Worm (Caenorhabditis elegans) whole organism, L1 larva: ENCODE measurements around the gene R07B7.12.
A peak's percentile ranks its signal among the peaks of the same experiment; 100 is the strongest.

Experiments used
- C04F5.9 ChIP-seq: sonication (generic microtip); optimal IDR thresholded peaks from 2 replicates; lab custom pipeline; 2016; ENCODE audit warnings: missing genetic modification characterization, missing compliant biosample characterization
- C34B4.2 ChIP-seq: sonication (generic microtip); optimal IDR thresholded peaks from 2 replicates; lab custom pipeline; 2017; ENCODE audit warnings: mild to moderate bottlenecking, missing genetic modification characterization, missing compliant biosample characterization
- aha-1 ChIP-seq: fragments of 150-350 bp; optimal IDR thresholded peaks from 2 replicates; lab custom pipeline; 2014; ENCODE audit warnings: missing biosample characterization, missing genetic modification characterization
- ceh-8 ChIP-seq: fragments of 200-800 bp; sonication (Bioruptor generic); optimal IDR thresholded peaks from 2 replicates; lab custom pipeline; 2018; ENCODE audit warnings: mild to moderate bottlenecking, missing genetic modification characterization, moderate library complexity, missing compliant biosample characterization
- ceh-88 ChIP-seq: fragments of 200-800 bp; sonication (Bioruptor generic); IDR thresholded peaks from 2 replicates; pipeline ENCODE4 v1.3.6; 2022; ENCODE audit warnings: missing genetic modification characterization, missing compliant biosample characterization
- ceh-90 ChIP-seq: sonication (generic microtip); optimal IDR thresholded peaks from 2 replicates; lab custom pipeline; 2016; ENCODE audit warnings: missing genetic modification characterization, missing compliant biosample characterization
- dsc-1 ChIP-seq: sonication (generic microtip); optimal IDR thresholded peaks from 2 replicates; lab custom pipeline; 2016; ENCODE audit warnings: mild to moderate bottlenecking, missing genetic modification characterization, missing compliant biosample characterization
- efl-1 ChIP-seq, 4 experiments: fragments of 150-350 bp; optimal IDR thresholded peaks in 3 of 4; peaks in 1 of 4; 1 replicate in 1 of 4; 2 replicates in 3 of 4; lab custom pipeline; 2014; ENCODE audit warnings: missing biosample characterization in 2 of 4, missing genetic modification characterization in 2 of 4, missing genetic modification reagents in 2 of 4
- egl-13 ChIP-seq: sonication (generic microtip); optimal IDR thresholded peaks from 2 replicates; lab custom pipeline; 2016; ENCODE audit warnings: missing genotype, missing genetic modification reagents, missing genetic modification characterization, missing compliant biosample characterization
- egl-27 ChIP-seq, 2 experiments: fragments of 150-350 bp in 1 of 2; sonication (generic microtip); optimal IDR thresholded peaks; 3 replicates each; lab custom pipeline; 2017 to 2018; ENCODE audit warnings: missing biosample characterization in 2 of 2, missing genetic modification characterization in 2 of 2, missing genetic modification reagents in 2 of 2
- elt-2 ChIP-seq: sonication (generic microtip); optimal IDR thresholded peaks from 2 replicates; lab custom pipeline; 2016; ENCODE audit warnings: missing genetic modification characterization, mild to moderate bottlenecking, inconsistent platforms, missing compliant biosample characterization, missing genetic modification reagents
- elt-3 ChIP-seq, 6 experiments: fragments of 150-350 bp in 1 of 6; sonication (generic microtip); optimal IDR thresholded peaks; 2 replicates each; lab custom pipeline; 2017 to 2018; ENCODE audit warnings: missing biosample characterization in 6 of 6, missing genetic modification characterization in 6 of 6, inconsistent platforms in 1 of 6
- fkh-4 ChIP-seq: sonication (generic microtip); optimal IDR thresholded peaks from 2 replicates; lab custom pipeline; 2016; ENCODE audit warnings: missing compliant biosample characterization, missing genetic modification characterization, borderline replicate concordance
- fos-1 ChIP-seq: fragments of 150-350 bp; optimal IDR thresholded peaks from 2 replicates; lab custom pipeline; 2014; ENCODE audit warnings: missing biosample characterization, missing genetic modification characterization
- grh-1 ChIP-seq: fragments of 200-800 bp; sonication (Bioruptor generic); IDR thresholded peaks from 2 replicates; pipeline ENCODE4 v1.3.6; 2022; ENCODE audit warnings: missing genetic modification reagents, missing genetic modification characterization, missing compliant biosample characterization
- hlh-17 ChIP-seq: fragments of 200-800 bp; sonication (Bioruptor generic); optimal IDR thresholded peaks from 2 replicates; lab custom pipeline; 2018; ENCODE audit warnings: missing genetic modification characterization, mild to moderate bottlenecking, missing compliant biosample characterization, moderate library complexity, borderline replicate concordance
- hlh-4 ChIP-seq: sonication (generic microtip); optimal IDR thresholded peaks from 2 replicates; lab custom pipeline; 2016; ENCODE audit warnings: mild to moderate bottlenecking, missing genetic modification characterization, missing compliant biosample characterization
- hpl-2 ChIP-seq: fragments of 150-350 bp; optimal IDR thresholded peaks from 2 replicates; lab custom pipeline; 2014; ENCODE audit warnings: missing biosample characterization, missing genetic modification reagents, missing genetic modification characterization
- isw-1 ChIP-seq: fragments of 200-800 bp; sonication (Bioruptor generic); IDR thresholded peaks from 2 replicates; pipeline ENCODE4 v1.3.6; 2022; ENCODE audit warnings: missing genetic modification characterization, missing compliant biosample characterization
- lin-13 ChIP-seq: fragments of 150-350 bp; optimal IDR thresholded peaks from 2 replicates; lab custom pipeline; 2014; ENCODE audit warnings: missing biosample characterization, missing genetic modification reagents, missing genetic modification characterization
- lin-15B ChIP-seq: fragments of 150-350 bp; sonication (generic microtip); optimal IDR thresholded peaks from 3 replicates; lab custom pipeline; 2014; ENCODE audit warnings: missing biosample characterization, missing genetic modification characterization
- lin-35 ChIP-seq, 2 experiments: fragments of 150-350 bp; optimal IDR thresholded peaks; 2 replicates each; lab custom pipeline; 2014; ENCODE audit warnings: missing biosample characterization in 2 of 2, missing genetic modification characterization in 2 of 2, missing genetic modification reagents in 2 of 2
- mdl-1 ChIP-seq, 2 experiments: fragments of 150-350 bp; optimal IDR thresholded peaks; 2 replicates each; lab custom pipeline; 2014 to 2017; ENCODE audit warnings: missing biosample characterization in 2 of 2, missing genetic modification characterization in 2 of 2, inconsistent platforms in 1 of 2
- nhr-20 ChIP-seq: sonication (generic microtip); optimal IDR thresholded peaks from 2 replicates; lab custom pipeline; 2016; ENCODE audit warnings: mild to moderate bottlenecking, missing genetic modification characterization, missing compliant biosample characterization
- nhr-71 ChIP-seq: sonication (generic microtip); optimal IDR thresholded peaks from 2 replicates; lab custom pipeline; 2016; ENCODE audit warnings: mild to moderate bottlenecking, missing genetic modification characterization, moderate library complexity, missing compliant biosample characterization
- nhr-76 ChIP-seq: sonication (generic microtip); optimal IDR thresholded peaks from 2 replicates; lab custom pipeline; 2017; ENCODE audit warnings: missing biosample characterization, missing genetic modification characterization
- nhr-77 ChIP-seq: fragments of 150-350 bp; optimal IDR thresholded peaks from 2 replicates; lab custom pipeline; 2014; ENCODE audit warnings: missing biosample characterization, missing genetic modification characterization
- pax-3 ChIP-seq: fragments of 200-800 bp; sonication (Bioruptor generic); optimal IDR thresholded peaks from 2 replicates; lab custom pipeline; 2018; ENCODE audit warnings: mild to moderate bottlenecking, missing genetic modification characterization, moderate library complexity, missing compliant biosample characterization
- pqm-1 ChIP-seq: sonication (generic microtip); optimal IDR thresholded peaks from 3 replicates; lab custom pipeline; 2017; ENCODE audit warnings: missing biosample characterization, missing genetic modification characterization
- skn-1 ChIP-seq: fragments of 150-350 bp; optimal IDR thresholded peaks from 2 replicates; lab custom pipeline; 2014; ENCODE audit warnings: missing biosample characterization, missing genetic modification characterization
- snpc-4 ChIP-seq: fragments of 150-350 bp; optimal IDR thresholded peaks from 2 replicates; lab custom pipeline; 2014; ENCODE audit warnings: missing biosample characterization, missing genetic modification characterization
- snu-23 ChIP-seq: sonication (generic microtip); optimal IDR thresholded peaks from 2 replicates; lab custom pipeline; 2016; ENCODE audit warnings: missing genetic modification characterization, missing compliant biosample characterization
- sox-4 ChIP-seq: sonication (generic microtip); optimal IDR thresholded peaks from 2 replicates; lab custom pipeline; 2016; ENCODE audit warnings: missing genetic modification characterization, missing compliant biosample characterization
- sptf-1 ChIP-seq: fragments of 150-350 bp; optimal IDR thresholded peaks from 2 replicates; lab custom pipeline; 2014; ENCODE audit warnings: missing biosample characterization, missing genetic modification characterization
- sup-37 ChIP-seq: fragments of 200-800 bp; sonication (Bioruptor generic); optimal IDR thresholded peaks from 2 replicates; lab custom pipeline; 2018; ENCODE audit warnings: mild to moderate bottlenecking, missing genetic modification characterization, missing compliant biosample characterization
- tbx-2 ChIP-seq: sonication (generic microtip); optimal IDR thresholded peaks from 2 replicates; lab custom pipeline; 2016; ENCODE audit warnings: missing genetic modification characterization, missing compliant biosample characterization
- tlp-1 ChIP-seq: fragments of 150-350 bp; optimal IDR thresholded peaks from 2 replicates; lab custom pipeline; 2014; ENCODE audit warnings: missing biosample characterization, missing genetic modification characterization
- unc-130 ChIP-seq: fragments of 150-350 bp; optimal IDR thresholded peaks from 2 replicates; lab custom pipeline; 2017; ENCODE audit warnings: missing biosample characterization, missing genetic modification characterization, inconsistent platforms
- unc-30 ChIP-seq: sonication (generic microtip); optimal IDR thresholded peaks from 2 replicates; lab custom pipeline; 2017; ENCODE audit warnings: missing biosample characterization, missing genetic modification characterization
- unc-62 ChIP-seq: fragments of 150-350 bp; optimal IDR thresholded peaks from 2 replicates; lab custom pipeline; 2014; ENCODE audit warnings: missing biosample characterization, missing genetic modification reagents, missing genetic modification characterization
- vab-15 ChIP-seq: sonication (generic microtip); optimal IDR thresholded peaks from 2 replicates; lab custom pipeline; 2017; ENCODE audit warnings: missing genotype, mild to moderate bottlenecking, missing genetic modification characterization, missing compliant biosample characterization
- xbp-1 ChIP-seq: sonication (generic microtip); optimal IDR thresholded peaks from 2 replicates; lab custom pipeline; 2016; ENCODE audit warnings: missing genetic modification characterization, missing compliant biosample characterization
- zip-4 ChIP-seq: fragments of 200-800 bp; sonication (Bioruptor generic); optimal IDR thresholded peaks from 2 replicates; lab custom pipeline; 2018; ENCODE audit warnings: mild to moderate bottlenecking, missing genetic modification characterization, moderate library complexity, missing compliant biosample characterization
- ztf-4 ChIP-seq: fragments of 150-350 bp; optimal IDR thresholded peaks from 2 replicates; lab custom pipeline; 2014; ENCODE audit warnings: missing biosample characterization, missing genetic modification characterization

Gene R07B7.12

ce11 chrV:12114693-12115092 is 25.8 kb downstream of the R07B7.12 start, which contains the start of gene spin-1:
spin-1 (plus strand) TSS chrV:12114993.
- TF ChIP-seq sup-37 (GFP tag; lab: Kevin White, UChicago) (no peak), nhr-76 (tag; lab: Kevin White, UChicago) (no peak), egl-27 (tag; optimal IDR thresholded peaks at IDR 0.05; lab: Kevin White, UChicago) (no peak), hlh-17 (GFP tag; lab: Kevin White, UChicago) (no peak), fos-1 (no peak), nhr-20 (tag; lab: Kevin White, UChicago) (no peak), ceh-88 (GFP tag; lab: Robert Waterston, UW) (no peak), unc-130 (tag; lab: Kevin White, UChicago) (no peak), pax-3 (tag; lab: Kevin White, UChicago) (no peak), sptf-1 (tag; lab: Kevin White, UChicago) (no peak), nhr-77 (tag; lab: Kevin White, UChicago) (no peak), xbp-1 (tag; lab: Kevin White, UChicago) (no peak), vab-15 (tag; lab: Kevin White, UChicago) (no peak), hlh-4 (no peak), snpc-4 (tag; lab: Kevin White, UChicago) (no peak), snu-23 (no peak), unc-62 (GFP tag; lab: Kevin White, UChicago) (no peak), mdl-1 (tag; optimal IDR thresholded peaks at IDR 0.05; lab: Kevin White, UChicago) (no peak), C34B4.2 (no peak), nhr-71 (no peak)

- peak; percentile 6 for TF ChIP-seq nhr-20 (tag; lab: Kevin White, UChicago)
- peak; percentile 1 for TF ChIP-seq elt-2 (tag; lab: Kevin White, UChicago)
- TF ChIP-seq isw-1 (GFP tag; lab: Robert Waterston, UW) = no peak
- peak; percentile 7 for TF ChIP-seq nhr-71
Observed at ce11 chrV:12115150-12115549, 26.3 kb downstream of the R07B7.12 start.

- TF ChIP-seq sox-4 (tag; lab: Kevin White, UChicago) (no peak), aha-1 (tag; lab: Kevin White, UChicago) (no peak), efl-1 (optimal IDR thresholded peaks at IDR 0.05; lab: Kevin White, UChicago) (no peak), efl-1 (GFP tag; optimal IDR thresholded peaks at IDR 0.05 in 1 of 2; lab: Kevin White, UChicago) (no peak), dsc-1 (tag; lab: Kevin White, UChicago) (no peak), fkh-4 (tag; lab: Kevin White, UChicago) (no peak), skn-1 (tag; lab: Kevin White, UChicago) (no peak), C04F5.9 (tag; lab: Kevin White, UChicago) (no peak), lin-13 (GFP tag; lab: Kevin White, UChicago) (no peak), ceh-8 (GFP tag; lab: Kevin White, UChicago) (no peak), snu-23 (no peak), zip-4 (GFP tag; lab: Kevin White, UChicago) (no peak), egl-27 (tag; optimal IDR thresholded peaks at IDR 0.05; lab: Kevin White, UChicago) (no peak), elt-2 (tag; lab: Kevin White, UChicago) (no peak), lin-15B (no peak), ztf-4 (tag; lab: Kevin White, UChicago) (no peak), nhr-76 (tag; lab: Kevin White, UChicago) (no peak)
Observed at ce11 chrV:12117567-12118053, 28.7 kb downstream of the R07B7.12 start, which contains the start of gene C13C4.8. C13C4.8 (plus strand) TSS chrV:12118003.

DNA sequence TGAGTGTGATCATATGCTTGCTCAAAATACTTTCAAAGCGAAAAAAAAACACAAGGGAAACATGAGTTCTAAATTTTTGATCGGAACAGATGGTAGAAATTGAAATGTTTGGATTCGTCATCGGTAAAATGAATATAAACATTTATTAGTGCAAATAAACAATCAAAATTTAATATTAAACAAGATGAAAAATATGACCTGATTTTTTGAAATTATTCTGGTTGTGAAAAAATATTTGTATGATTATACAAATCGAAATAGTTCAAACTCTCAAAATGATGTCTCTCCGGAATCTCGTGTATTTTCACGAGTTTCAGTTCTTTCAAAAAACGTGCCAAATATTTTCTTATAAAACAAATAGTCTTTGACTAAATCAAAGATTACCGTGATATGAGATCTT is 31.5 kb downstream of the R07B7.12 start, which contains the start of gene C13C4.7:
TSS of gene C13C4.7 (minus strand) at position 101 of the 400 bp plus-strand sequence.
- TF ChIP-seq ceh-90 (tag; lab: Kevin White, UChicago) = no peak
- TF ChIP-seq egl-13 (tag; lab: Kevin White, UChicago) = no peak
- no peak for TF ChIP-seq snpc-4 (tag; lab: Kevin White, UChicago)
- TF ChIP-seq hpl-2 (GFP tag; lab: Kevin White, UChicago) = no peak
- TF ChIP-seq skn-1 (tag; lab: Kevin White, UChicago) = no peak
- no peak for TF ChIP-seq tbx-2 (tag; lab: Kevin White, UChicago)
- TF ChIP-seq pqm-1 (tag; lab: Kevin White, UChicago) = no peak
- TF ChIP-seq tlp-1 = no peak
- TF ChIP-seq unc-30 (tag; lab: Kevin White, UChicago) = no peak
- TF ChIP-seq elt-3 (tag; optimal IDR thresholded peaks at IDR 0.05; lab: Kevin White, UChicago) = no peak
- no peak for TF ChIP-seq grh-1
- TF ChIP-seq lin-35 (GFP tag; optimal IDR thresholded peaks at IDR 0.05; lab: Kevin White, UChicago) = no peak
- TF ChIP-seq nhr-76 (tag; lab: Kevin White, UChicago) = no peak
- no peak for TF ChIP-seq nhr-20 (tag; lab: Kevin White, UChicago)
